In genomic region chrV:18022179-18022578, ce11 we compare ENCODE assay signal across 2 worm cellular contexts.
TF ChIP-seq lines count a peak whose summit lies in the region.

prp-6 (plus strand) TSS chrV:18022479.

TF ChIP-seq in whole organism, L1 larva, 84 proteins besides CTCF, POLR2A, EP300 and RAD21:
- TF ChIP-seq dsc-1 (tag; optimal IDR thresholded peaks at IDR 0.05; lab: Kevin White, UChicago) = peak; percentile 48
- TF ChIP-seq swsn-7 (tag; optimal IDR thresholded peaks at IDR 0.05; lab: Kevin White, UChicago) = no peak
- TF ChIP-seq nhr-71 (tag; optimal IDR thresholded peaks at IDR 0.05; lab: Kevin White, UChicago) = no peak
- no peak for TF ChIP-seq ceh-88 (GFP tag; IDR thresholded peaks at IDR 0.05; lab: Robert Waterston, UW)
- no peak for TF ChIP-seq nhr-47 (tag; optimal IDR thresholded peaks at IDR 0.05; lab: Kevin White, UChicago)
- TF ChIP-seq C04F5.9 (tag; optimal IDR thresholded peaks at IDR 0.05; lab: Kevin White, UChicago) = no peak
- no peak for TF ChIP-seq lir-3 (tag; optimal IDR thresholded peaks at IDR 0.05; lab: Kevin White, UChicago; ENCODE audit: poor library complexity)
- TF ChIP-seq hpl-2 (GFP tag; optimal IDR thresholded peaks at IDR 0.05; lab: Kevin White, UChicago) = no peak
- TF ChIP-seq alr-1 (tag; optimal IDR thresholded peaks at IDR 0.05; lab: Kevin White, UChicago; ENCODE audit: borderline replicate concordance) = no peak

TF ChIP-seq in whole organism, mixed stage, embryonic, 35 proteins besides CTCF, POLR2A, EP300 and RAD21:
- TF ChIP-seq hlh-1 (tag; optimal IDR thresholded peaks at IDR 0.05; lab: Kevin White, UChicago) (peak; percentile 4), pha-4 (tag; optimal IDR thresholded peaks at IDR 0.05; lab: Kevin White, UChicago) (no peak)
